Worm (Caenorhabditis elegans) whole organism, L2 larva: ENCODE data around the gene F58B3.4.

Experiments used
- ama-1 ChIP-seq: fragments of 150-350 bp; optimal IDR thresholded peaks from 2 replicates; lab custom pipeline; 2018; ENCODE audit warnings: inconsistent platforms
- zag-1 ChIP-seq: fragments of 150-350 bp; optimal IDR thresholded peaks from 2 replicates; lab custom pipeline; 2014; ENCODE audit warnings: missing biosample characterization, missing genetic modification characterization

ce11 chrIV:11655370-11655769 lies 23.7 kb upstream of the F58B3.4 start, which contains the start of gene ent-1:
- TF ChIP-seq ama-1 (lab: Kevin White, UChicago) (no peak), zag-1 (tag; lab: Kevin White, UChicago) (no peak)
